Fruit fly (Drosophila melanogaster): ENCODE measurements around the gene SmE.
A peak's percentile ranks its signal among the peaks of the same experiment; 100 is the strongest.

DNA sequence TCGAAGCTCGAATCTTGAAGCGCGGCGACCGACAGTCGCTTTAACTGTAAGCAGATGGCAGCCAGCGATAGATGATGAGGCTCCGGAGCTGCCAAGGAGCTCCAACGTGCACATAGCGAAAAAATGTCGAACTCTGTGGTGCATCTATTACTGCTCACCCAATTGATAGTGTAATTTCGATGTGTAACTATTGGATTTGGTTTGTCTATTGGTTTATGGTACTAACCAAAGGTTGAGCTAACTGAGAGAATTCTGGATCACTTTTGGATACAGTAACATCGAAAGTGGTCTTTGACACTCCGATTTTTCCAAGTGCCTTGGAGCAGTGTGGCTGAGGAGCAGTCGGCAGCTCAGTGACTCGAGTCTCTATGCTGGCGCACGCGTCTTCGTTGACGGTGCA is 13.3 kb upstream of the SmE start:
- peak; percentile 34 for TF ChIP-seq br (GFP tag; optimal IDR thresholded peaks at IDR 0.05)
- TF ChIP-seq usp (GFP tag; optimal IDR thresholded peaks at IDR 0.05) = no peak
- no peak for TF ChIP-seq CG9705 (GFP tag; optimal IDR thresholded peaks at IDR 0.05)
- no peak for TF ChIP-seq pan (optimal IDR thresholded peaks at IDR 0.05)
- no peak for TF ChIP-seq lola (GFP tag; optimal IDR thresholded peaks at IDR 0.05)
- no peak for TF ChIP-seq Hnf4 (GFP tag; optimal IDR thresholded peaks at IDR 0.05)
- no peak for TF ChIP-seq brk (GFP tag; optimal IDR thresholded peaks at IDR 0.05)
- TF ChIP-seq psq (GFP tag; optimal IDR thresholded peaks at IDR 0.05) = no peak
- peak; percentile 27 for TF ChIP-seq fru (GFP tag; optimal IDR thresholded peaks at IDR 0.05)
- peak; percentile 54 for TF ChIP-seq h (GFP tag; optimal IDR thresholded peaks at IDR 0.05)
- TF ChIP-seq Hr78 (GFP tag; optimal IDR thresholded peaks at IDR 0.05) = no peak
- TF ChIP-seq Abd-B (GFP tag; optimal IDR thresholded peaks at IDR 0.05) = no peak
- no peak for TF ChIP-seq dsf (GFP tag; optimal IDR thresholded peaks at IDR 0.05; ENCODE audit: borderline replicate concordance)
- TF ChIP-seq Dfd (GFP tag; optimal IDR thresholded peaks at IDR 0.05) = no peak

Measured in whole organism, wandering third instar larva.